Fruit fly (Drosophila melanogaster): Measurements from ENCODE around the gene Cmpk.

Gene Cmpk

dm6 chr3R:26007298-26007697 is 47.9 kb downstream of the Cmpk start (continued):
- no peak for TF ChIP-seq CG16779 (GFP tag; IDR thresholded peaks at IDR 0.05)
- TF ChIP-seq Atf-2 (GFP tag; optimal IDR thresholded peaks at IDR 0.05): no peak
- TF ChIP-seq hbn (GFP tag; IDR thresholded peaks at IDR 0.05; ENCODE audit: partially characterized antibody): no peak
- no peak for TF ChIP-seq CG34376 (GFP tag; optimal IDR thresholded peaks at IDR 0.05)
- TF ChIP-seq insv (GFP tag; optimal IDR thresholded peaks at IDR 0.05): peak; percentile 43 to 89
- peak; percentile 56 for TF ChIP-seq Abd-B (GFP tag; optimal IDR thresholded peaks at IDR 0.05)
- TF ChIP-seq pros (GFP tag; optimal IDR thresholded peaks at IDR 0.05): peak; percentile 34
- no peak for TF ChIP-seq CG13424 (tag; optimal IDR thresholded peaks at IDR 0.05)
- TF ChIP-seq ara (GFP tag; IDR thresholded peaks at IDR 0.05): no peak
- no peak for TF ChIP-seq Dref (GFP tag; IDR thresholded peaks at IDR 0.05)
- TF ChIP-seq Elba2 (GFP tag; optimal IDR thresholded peaks at IDR 0.05): peak; percentile 78

dm6 chr3R:26005978-26006934 is 49.0 kb downstream of the Cmpk start:
- no peak for TF ChIP-seq CG10565 (GFP tag; optimal IDR thresholded peaks at IDR 0.05)
- TF ChIP-seq CG2712 (tag; optimal IDR thresholded peaks at IDR 0.05): peak; percentile 40
- TF ChIP-seq gsb-n (tag; optimal IDR thresholded peaks at IDR 0.05): peak; percentile 78
- TF ChIP-seq Eip74EF (GFP tag; optimal IDR thresholded peaks at IDR 0.05): peak in 1 of 2 experiments; percentile 38
- peak; percentile 76 for TF ChIP-seq cwo (GFP tag; optimal IDR thresholded peaks at IDR 0.05)
- TF ChIP-seq lab (GFP tag; optimal IDR thresholded peaks at IDR 0.05): peak; percentile 43
- TF ChIP-seq z (GFP tag; IDR thresholded peaks at IDR 0.05): peak; percentile 62; the same call in 2 of the 3 replicates
- peak; percentile 97 for TF ChIP-seq chinmo (GFP tag; IDR thresholded peaks at IDR 0.05; ENCODE audit: partially characterized antibody)
- TF ChIP-seq Optix (GFP tag; IDR thresholded peaks at IDR 0.05): no peak
- no peak for TF ChIP-seq CG8281 (tag; optimal IDR thresholded peaks at IDR 0.05)
- peak; percentile 61; the same call in 2 of the 3 replicates for TF ChIP-seq gce (GFP tag; IDR thresholded peaks at IDR 0.05)
- TF ChIP-seq sens-2 (GFP tag; IDR thresholded peaks at IDR 0.05): peak; percentile 74; the same call in 1 of the 2 replicates
- TF ChIP-seq gro (GFP tag; optimal IDR thresholded peaks at IDR 0.05): peak; percentile 67
- peak; percentile 3 for TF ChIP-seq Mad (GFP tag; optimal IDR thresholded peaks at IDR 0.05)
- TF ChIP-seq crol (GFP tag; IDR thresholded peaks at IDR 0.05): peak; percentile 87
- peak; percentile 21 for TF ChIP-seq CG18262 (tag; optimal IDR thresholded peaks at IDR 0.05)
- peak; percentile 89 for TF ChIP-seq sens (GFP tag)
- TF ChIP-seq CG14710 (tag; optimal IDR thresholded peaks at IDR 0.05): peak; percentile 11
- peak; percentile 1 for TF ChIP-seq MESR4 (GFP tag; optimal IDR thresholded peaks at IDR 0.05)
- peak; percentile 42; the same call in 1 of the 2 replicates for TF ChIP-seq amos (GFP tag; IDR thresholded peaks at IDR 0.05; ENCODE audit: partially characterized antibody)
- peak; percentile 89 for TF ChIP-seq Deaf1 (tag; optimal IDR thresholded peaks at IDR 0.05)
- TF ChIP-seq row (GFP tag; IDR thresholded peaks at IDR 0.05): 0 out of 3 replicates have a peak, but pooled peaks have one; percentile 16
- peak; percentile 25 for TF ChIP-seq Vsx1 (GFP tag; optimal IDR thresholded peaks at IDR 0.05)
- peak; percentile 17 for TF ChIP-seq CG17359 (tag; optimal IDR thresholded peaks at IDR 0.05)
- TF ChIP-seq HLHmδ (GFP tag; optimal IDR thresholded peaks at IDR 0.05): peak; percentile 100
- peak; percentile 88 for TF ChIP-seq CG12769 (tag; optimal IDR thresholded peaks at IDR 0.05)
- peak; percentile 8 for TF ChIP-seq CG3407 (GFP tag; optimal IDR thresholded peaks at IDR 0.05)
- TF ChIP-seq trem (tag; optimal IDR thresholded peaks at IDR 0.05): peak; percentile 28
- TF ChIP-seq Sox102F (GFP tag; optimal IDR thresholded peaks at IDR 0.05): no peak
- TF ChIP-seq nom (GFP tag; optimal IDR thresholded peaks at IDR 0.05): peak; percentile 81
- TF ChIP-seq peb (GFP tag; IDR thresholded peaks at IDR 0.05): no peak
- peak; percentile 97 for TF ChIP-seq Tbp (GFP tag; optimal IDR thresholded peaks at IDR 0.05)
- TF ChIP-seq ken (GFP tag; IDR thresholded peaks at IDR 0.05): peak; percentile 51; the same call in 1 of the 3 replicates
- TF ChIP-seq CG13894 (tag; optimal IDR thresholded peaks at IDR 0.05): peak; percentile 3
- peak; percentile 33 for TF ChIP-seq CG17385 (GFP tag; optimal IDR thresholded peaks at IDR 0.05)

Measured in whole organism, embryonic.